Worm (Caenorhabditis elegans) whole organism, late embryonic: ENCODE data around the gene srt-7.

Experiments used
- F13H6.1 ChIP-seq: sonication (generic microtip); optimal IDR thresholded peaks from 2 replicates; lab custom pipeline; 2016; ENCODE audit warnings: missing genetic modification characterization, missing compliant biosample characterization
- ceh-19 ChIP-seq: fragments of 200-800 bp; sonication (Bioruptor generic); optimal IDR thresholded peaks from 2 replicates; lab custom pipeline; 2018; ENCODE audit warnings: mild to moderate bottlenecking, missing genetic modification characterization, missing compliant biosample characterization
- ceh-48 ChIP-seq: sonication (generic microtip); optimal IDR thresholded peaks from 2 replicates; lab custom pipeline; 2016; ENCODE audit warnings: missing genetic modification characterization, inconsistent platforms, missing compliant biosample characterization
- elt-2 ChIP-seq: sonication (generic microtip); optimal IDR thresholded peaks from 2 replicates; lab custom pipeline; 2016; ENCODE audit warnings: missing genetic modification reagents, missing genetic modification characterization, missing compliant biosample characterization
- ets-4 ChIP-seq: sonication (generic microtip); optimal IDR thresholded peaks from 2 replicates; lab custom pipeline; 2016; ENCODE audit warnings: missing genetic modification characterization, missing compliant biosample characterization
- fkh-6 ChIP-seq: sonication (generic microtip); optimal IDR thresholded peaks from 2 replicates; lab custom pipeline; 2016; ENCODE audit warnings: missing genetic modification characterization, missing compliant biosample characterization
- npax-4 ChIP-seq: sonication (generic microtip); optimal IDR thresholded peaks from 2 replicates; lab custom pipeline; 2016; ENCODE audit warnings: missing genetic modification characterization, missing compliant biosample characterization
- pag-3 ChIP-seq: sonication (generic microtip); optimal IDR thresholded peaks from 2 replicates; lab custom pipeline; 2016; ENCODE audit warnings: missing compliant biosample characterization, missing genetic modification characterization, borderline replicate concordance
- pros-1 ChIP-seq: fragments of 150-350 bp; optimal IDR thresholded peaks from 2 replicates; lab custom pipeline; 2014; ENCODE audit warnings: missing biosample characterization, missing genetic modification reagents, missing genetic modification characterization
- ref-2 ChIP-seq: sonication (generic microtip); optimal IDR thresholded peaks from 2 replicates; lab custom pipeline; 2016; ENCODE audit warnings: missing genetic modification characterization, missing compliant biosample characterization

DNA sequence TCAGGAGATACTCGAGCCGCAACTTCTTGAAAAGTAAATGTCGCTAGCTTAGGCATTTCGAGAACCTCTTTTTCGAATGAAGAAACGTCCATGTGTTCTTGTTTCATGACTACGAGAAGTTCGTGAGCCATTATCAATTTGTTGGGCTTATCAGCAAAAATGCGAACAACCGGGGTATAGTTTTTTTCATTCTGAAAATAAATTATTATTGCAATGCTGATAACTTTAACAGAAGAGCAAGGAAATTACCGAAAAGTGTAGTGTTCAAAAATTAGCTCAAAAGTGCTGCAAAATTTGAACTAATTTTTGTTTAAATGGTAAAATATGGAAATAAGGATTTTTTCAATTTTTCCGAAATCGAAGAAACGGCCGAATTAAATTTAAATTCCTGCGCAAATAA lies 30.6 kb downstream of the srt-7 start:
- TF ChIP-seq pros-1 (no peak), ceh-48 (tag; lab: Kevin White, UChicago) (no peak), ceh-19 (GFP tag; lab: Kevin White, UChicago) (no peak), npax-4 (no peak), elt-2 (tag; lab: Kevin White, UChicago) (no peak), pag-3 (no peak), fkh-6 (tag; lab: Kevin White, UChicago) (no peak), F13H6.1 (tag; lab: Kevin White, UChicago) (no peak), ref-2 (tag; lab: Kevin White, UChicago) (no peak), ets-4 (tag; lab: Kevin White, UChicago) (no peak)
